Worm (Caenorhabditis elegans) whole organism, late embryonic: ENCODE results near the gene math-1.

Experiments used
- F13H6.1 ChIP-seq: sonication (generic microtip); optimal IDR thresholded peaks from 2 replicates; lab custom pipeline; 2016; ENCODE audit warnings: missing genetic modification characterization, missing compliant biosample characterization
- Y22D7AL.16 ChIP-seq: sonication (generic microtip); optimal IDR thresholded peaks from 2 replicates; lab custom pipeline; 2016; ENCODE audit warnings: missing genetic modification characterization, missing compliant biosample characterization
- ceh-22 ChIP-seq: sonication (generic microtip); optimal IDR thresholded peaks from 2 replicates; lab custom pipeline; 2017; ENCODE audit warnings: missing biosample characterization, missing genetic modification characterization
- lim-6 ChIP-seq: sonication (generic microtip); optimal IDR thresholded peaks from 2 replicates; lab custom pipeline; 2016; ENCODE audit warnings: missing genetic modification characterization, missing compliant biosample characterization
- nfya-1 ChIP-seq: sonication (generic microtip); optimal IDR thresholded peaks from 2 replicates; lab custom pipeline; 2017; ENCODE audit warnings: missing genetic modification characterization, mild to moderate bottlenecking, missing compliant biosample characterization, antibody characterized with exemption, moderate library complexity
- tbx-2 ChIP-seq: sonication (generic microtip); optimal IDR thresholded peaks from 2 replicates; lab custom pipeline; 2016; ENCODE audit warnings: missing genetic modification characterization, missing compliant biosample characterization
- tbx-7 ChIP-seq: sonication (generic microtip); optimal IDR thresholded peaks from 2 replicates; lab custom pipeline; 2016; ENCODE audit warnings: missing genotype, missing genetic modification characterization, missing compliant biosample characterization
- unc-86 ChIP-seq: sonication (generic microtip); optimal IDR thresholded peaks from 2 replicates; lab custom pipeline; 2016; ENCODE audit warnings: missing genetic modification characterization, missing compliant biosample characterization

DNA sequence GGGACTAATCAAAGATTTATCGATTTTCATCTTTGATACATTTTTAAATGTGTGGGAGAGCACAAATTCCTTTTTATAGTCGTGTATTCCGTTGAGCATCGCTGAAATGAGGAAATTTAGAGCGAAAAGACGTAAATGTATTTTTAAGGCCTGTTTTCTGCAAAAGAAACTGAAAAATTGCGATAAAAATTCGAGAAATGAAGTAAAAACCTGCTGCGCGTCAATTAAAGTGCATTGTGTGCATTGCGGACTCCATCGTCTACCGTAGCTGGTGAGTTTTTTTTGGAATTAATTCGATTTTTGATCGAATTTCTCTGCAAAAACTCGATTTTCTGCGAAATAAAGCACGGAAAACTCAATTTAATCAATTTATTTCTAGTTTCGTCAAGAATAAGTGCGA lies 7.2 kb downstream of the math-1 start, which contains the start of gene bath-19:
- TF ChIP-seq Y22D7AL.16 (tag; lab: Kevin White, UChicago) (no peak), unc-86 (tag; lab: Kevin White, UChicago) (no peak), nfya-1 (no peak), tbx-2 (tag; lab: Kevin White, UChicago) (no peak), lim-6 (tag; lab: Kevin White, UChicago) (no peak), ceh-22 (no peak), tbx-7 (tag; lab: Kevin White, UChicago) (no peak), F13H6.1 (no peak)
